Fruit fly (Drosophila melanogaster) whole organism, embryonic: Measurements from ENCODE around the gene RhoGAP19D.

Experiments used
- Antp ChIP-seq: fragments of 200-800 bp; sonication (Bioruptor generic); optimal IDR thresholded peaks from 3 replicates; lab custom pipeline; 2016; ENCODE audit warnings: missing biosample characterization, missing genetic modification characterization
- Atf3 ChIP-seq: fragments of 200-800 bp; sonication (Bioruptor generic); optimal IDR thresholded peaks from 3 replicates; lab custom pipeline; 2016; ENCODE audit warnings: missing biosample characterization, missing genetic modification characterization
- CG10147 ChIP-seq: fragments of 200-800 bp; sonication (Bioruptor generic); optimal IDR thresholded peaks from 2 replicates; lab custom pipeline; 2019; ENCODE audit warnings: missing biosample characterization, mild to moderate bottlenecking, missing genetic modification characterization, moderate library complexity
- CG10543 ChIP-seq: fragments of 200-800 bp; sonication (Bioruptor generic); optimal IDR thresholded peaks from 3 replicates; lab custom pipeline; 2017; ENCODE audit warnings: missing biosample characterization, mild to moderate bottlenecking, missing genetic modification characterization, moderate library complexity
- CG10959 ChIP-seq: fragments of 200-800 bp; sonication (Bioruptor generic); IDR thresholded peaks from 2 replicates; pipeline ENCODE4 v1.3.6; 2022; ENCODE audit warnings: missing biosample characterization, missing genetic modification characterization
- CG12219 ChIP-seq: fragments of 200-800 bp; sonication (Bioruptor generic); optimal IDR thresholded peaks from 3 replicates; lab custom pipeline; 2018; ENCODE audit warnings: missing biosample characterization, mild to moderate bottlenecking, missing genetic modification characterization
- CG12744 ChIP-seq: fragments of 200-800 bp; sonication (Bioruptor generic); optimal IDR thresholded peaks from 2 replicates; lab custom pipeline; 2016; ENCODE audit warnings: missing biosample characterization, missing genetic modification characterization
- CG12769 ChIP-seq: fragments of 200-800 bp; sonication (Bioruptor generic); optimal IDR thresholded peaks from 2 replicates; lab custom pipeline; 2019; ENCODE audit warnings: missing biosample characterization, mild to moderate bottlenecking, missing genetic modification characterization, moderate library complexity
- CG13775 ChIP-seq: fragments of 200-800 bp; sonication (Bioruptor generic); optimal IDR thresholded peaks from 3 replicates; lab custom pipeline; 2017; ENCODE audit warnings: missing biosample characterization, mild to moderate bottlenecking, missing genetic modification characterization
- CG1603 ChIP-seq: fragments of 200-800 bp; sonication (Bioruptor generic); optimal IDR thresholded peaks from 2 replicates; lab custom pipeline; 2019; ENCODE audit warnings: missing biosample characterization, mild to moderate bottlenecking, missing genetic modification characterization, moderate library complexity
- CG1647 ChIP-seq: fragments of 200-800 bp; sonication (Bioruptor generic); optimal IDR thresholded peaks from 3 replicates; lab custom pipeline; 2016; ENCODE audit warnings: missing biosample characterization, missing genetic modification characterization
- CG17361 ChIP-seq: fragments of 200-800 bp; sonication (Bioruptor generic); IDR thresholded peaks from 3 replicates; pipeline ENCODE4 v1.3.6; 2022; ENCODE audit warnings: missing biosample characterization, missing genetic modification characterization
- CG2202 ChIP-seq: fragments of 200-800 bp; sonication (Bioruptor generic); optimal IDR thresholded peaks from 2 replicates; lab custom pipeline; 2018; ENCODE audit warnings: missing biosample characterization, mild to moderate bottlenecking, missing genetic modification characterization
- CG2712 ChIP-seq: fragments of 200-800 bp; optimal IDR thresholded peaks from 3 replicates; lab custom pipeline; 2019; ENCODE audit warnings: missing biosample characterization, mild to moderate bottlenecking, missing genetic modification characterization, moderate library complexity
- CG31365 ChIP-seq: fragments of 200-800 bp; sonication (Bioruptor generic); optimal IDR thresholded peaks from 2 replicates; lab custom pipeline; 2018; ENCODE audit warnings: missing biosample characterization, mild to moderate bottlenecking, missing genetic modification characterization
- CG3995 ChIP-seq: fragments of 200-800 bp; sonication (Bioruptor generic); optimal IDR thresholded peaks from 3 replicates; lab custom pipeline; 2016; ENCODE audit warnings: missing biosample characterization, missing genetic modification characterization
- CG4282 ChIP-seq: fragments of 200-800 bp; sonication (Bioruptor generic); optimal IDR thresholded peaks from 2 replicates; lab custom pipeline; 2016; ENCODE audit warnings: missing biosample characterization, missing genetic modification characterization
- CG4328 ChIP-seq: fragments of 200-800 bp; sonication (Bioruptor generic); optimal IDR thresholded peaks from 3 replicates; lab custom pipeline; 2017; ENCODE audit warnings: missing biosample characterization, missing genetic modification reagents, missing genetic modification characterization
- CG4360 ChIP-seq: fragments of 200-800 bp; sonication (Bioruptor generic); IDR thresholded peaks from 2 replicates; pipeline ENCODE4 v1.3.6; 2022; ENCODE audit warnings: missing biosample characterization, missing genetic modification characterization
- CG5180 ChIP-seq: fragments of 200-800 bp; sonication (Bioruptor generic); optimal IDR thresholded peaks from 3 replicates; lab custom pipeline; 2017; ENCODE audit warnings: missing biosample characterization, missing genetic modification characterization, mild to moderate bottlenecking, moderate library complexity, missing genetic modification reagents
- CG6683 ChIP-seq: fragments of 200-800 bp; sonication (Bioruptor generic); optimal IDR thresholded peaks from 2 replicates; lab custom pipeline; 2017; ENCODE audit warnings: missing biosample characterization, mild to moderate bottlenecking, missing genetic modification characterization, missing genetic modification reagents
- CG7987 ChIP-seq: fragments of 200-800 bp; sonication (Bioruptor generic); optimal IDR thresholded peaks from 2 replicates; lab custom pipeline; 2018; ENCODE audit warnings: missing biosample characterization, mild to moderate bottlenecking, missing genetic modification characterization, moderate library complexity
- CG8281 ChIP-seq: fragments of 200-800 bp; sonication (Bioruptor generic); optimal IDR thresholded peaks from 2 replicates; lab custom pipeline; 2018; ENCODE audit warnings: missing biosample characterization, mild to moderate bottlenecking, missing genetic modification characterization, moderate library complexity
- CG9876 ChIP-seq: fragments of 200-800 bp; sonication (Bioruptor generic); optimal IDR thresholded peaks from 2 replicates; lab custom pipeline; 2016; ENCODE audit warnings: missing biosample characterization, missing genetic modification characterization
- CHES-1-like ChIP-seq: fragments of 200-800 bp; sonication (Bioruptor generic); optimal IDR thresholded peaks from 2 replicates; lab custom pipeline; 2016; ENCODE audit warnings: missing biosample characterization, missing genetic modification characterization
- Hmx ChIP-seq: fragments of 200-800 bp; sonication (Bioruptor generic); optimal IDR thresholded peaks from 2 replicates; lab custom pipeline; 2016; ENCODE audit warnings: missing biosample characterization, missing genetic modification characterization
- Hr39 ChIP-seq: fragments of >200 bp; optimal IDR thresholded peaks from 2 replicates; lab custom pipeline; 2017
- NC2α ChIP-seq: fragments of 200-800 bp; sonication (Bioruptor generic); optimal IDR thresholded peaks from 2 replicates; lab custom pipeline; 2016; ENCODE audit warnings: missing biosample characterization, missing genetic modification characterization
- Sry-β ChIP-seq: fragments of 200-800 bp; sonication (Bioruptor generic); optimal IDR thresholded peaks from 2 replicates; lab custom pipeline; 2018; ENCODE audit warnings: missing biosample characterization, mild to moderate bottlenecking, missing genetic modification characterization, moderate library complexity
- Stat92E ChIP-seq, 3 experiments: fragments of >200 bp in 2 of 3; fragments of 200-800 bp in 1 of 3; sonication (Bioruptor generic) in 1 of 3; optimal IDR thresholded peaks; 2 replicates each; lab custom pipeline; 2017 to 2019; ENCODE audit warnings: missing biosample characterization in 3 of 3, missing genetic modification characterization in 3 of 3, mild to moderate bottlenecking in 1 of 3, moderate library complexity in 1 of 3
- ab ChIP-seq: fragments of 200-800 bp; sonication (Bioruptor generic); optimal IDR thresholded peaks from 2 replicates; lab custom pipeline; 2016; ENCODE audit warnings: missing biosample characterization, missing genetic modification characterization
- bab2 ChIP-seq: fragments of 200-800 bp; sonication (Bioruptor generic); optimal IDR thresholded peaks from 2 replicates; lab custom pipeline; 2016; ENCODE audit warnings: missing biosample characterization, missing genetic modification characterization
- bbx ChIP-seq: fragments of 200-800 bp; sonication (Bioruptor generic); IDR thresholded peaks from 2 replicates; pipeline ENCODE4 v1.3.6; 2022; ENCODE audit warnings: missing biosample characterization, missing genetic modification characterization; ENCODE audit not compliant: partially characterized antibody
- caup ChIP-seq: fragments of 200-800 bp; sonication (Bioruptor generic); optimal IDR thresholded peaks from 3 replicates; lab custom pipeline; 2017; ENCODE audit warnings: missing biosample characterization, mild to moderate bottlenecking, missing genetic modification characterization, moderate library complexity; ENCODE audit not compliant: severe bottlenecking
- dmrt11E ChIP-seq: fragments of 200-800 bp; sonication (Bioruptor generic); optimal IDR thresholded peaks from 3 replicates; lab custom pipeline; 2018; ENCODE audit warnings: missing biosample characterization, mild to moderate bottlenecking, missing genetic modification characterization, moderate library complexity
- dysf ChIP-seq: fragments of 200-800 bp; sonication (Bioruptor generic); IDR thresholded peaks from 3 replicates; pipeline ENCODE4 v1.3.6; 2022; ENCODE audit warnings: missing biosample characterization, missing genetic modification characterization
- fd96Cb ChIP-seq: fragments of 200-800 bp; sonication (Bioruptor generic); optimal IDR thresholded peaks from 2 replicates; lab custom pipeline; 2018; ENCODE audit warnings: missing biosample characterization, mild to moderate bottlenecking, missing genetic modification characterization, moderate library complexity
- fru ChIP-seq: fragments of >200 bp; optimal IDR thresholded peaks from 2 replicates; lab custom pipeline; 2017
- jigr1 ChIP-seq: fragments of 200-800 bp; sonication (Bioruptor generic); IDR thresholded peaks from 3 replicates; pipeline ENCODE4 v1.3.6; 2022; ENCODE audit warnings: missing biosample characterization, missing genetic modification characterization
- kah ChIP-seq: fragments of 200-800 bp; sonication (Bioruptor generic); optimal IDR thresholded peaks from 2 replicates; lab custom pipeline; 2018; ENCODE audit warnings: missing biosample characterization, mild to moderate bottlenecking, missing genetic modification characterization
- luna ChIP-seq: fragments of 200-800 bp; sonication (Bioruptor generic); optimal IDR thresholded peaks from 2 replicates; lab custom pipeline; 2016; ENCODE audit warnings: missing biosample characterization, missing genetic modification characterization
- mirr ChIP-seq: fragments of 200-800 bp; sonication (Bioruptor generic); optimal IDR thresholded peaks from 3 replicates; lab custom pipeline; 2018; ENCODE audit warnings: missing biosample characterization, mild to moderate bottlenecking, missing genetic modification characterization
- nerfin-2 ChIP-seq: fragments of 200-800 bp; sonication (Bioruptor generic); IDR thresholded peaks from 2 replicates; pipeline ENCODE4 v1.3.6; 2022; ENCODE audit warnings: missing biosample characterization, missing genetic modification characterization; ENCODE audit not compliant: partially characterized antibody
- row ChIP-seq: fragments of 200-800 bp; sonication (Bioruptor generic); IDR thresholded peaks from 3 replicates; pipeline ENCODE4 v1.3.6; 2022; ENCODE audit warnings: missing biosample characterization, missing genetic modification characterization
- slou ChIP-seq: fragments of 200-800 bp; sonication (Bioruptor generic); optimal IDR thresholded peaks from 3 replicates; lab custom pipeline; 2016; ENCODE audit warnings: missing biosample characterization, missing genetic modification characterization
- sqz ChIP-seq: fragments of 200-800 bp; sonication (Bioruptor generic); optimal IDR thresholded peaks from 3 replicates; lab custom pipeline; 2018; ENCODE audit warnings: missing biosample characterization, mild to moderate bottlenecking, missing genetic modification characterization
- wdn ChIP-seq: fragments of 200-800 bp; sonication (Bioruptor generic); IDR thresholded peaks from 2 replicates; pipeline ENCODE4 v1.3.6; 2022; ENCODE audit warnings: missing biosample characterization, missing genetic modification characterization
- z ChIP-seq: fragments of 200-800 bp; sonication (Bioruptor generic); IDR thresholded peaks from 3 replicates; pipeline ENCODE4 v1.3.6; 2022; ENCODE audit warnings: missing biosample characterization, missing genetic modification characterization
- zfh2 ChIP-seq: fragments of 200-800 bp; sonication (Bioruptor generic); optimal IDR thresholded peaks from 2 replicates; lab custom pipeline; 2016; ENCODE audit warnings: missing biosample characterization, missing genetic modification characterization

The RhoGAP19D gene

DNA sequence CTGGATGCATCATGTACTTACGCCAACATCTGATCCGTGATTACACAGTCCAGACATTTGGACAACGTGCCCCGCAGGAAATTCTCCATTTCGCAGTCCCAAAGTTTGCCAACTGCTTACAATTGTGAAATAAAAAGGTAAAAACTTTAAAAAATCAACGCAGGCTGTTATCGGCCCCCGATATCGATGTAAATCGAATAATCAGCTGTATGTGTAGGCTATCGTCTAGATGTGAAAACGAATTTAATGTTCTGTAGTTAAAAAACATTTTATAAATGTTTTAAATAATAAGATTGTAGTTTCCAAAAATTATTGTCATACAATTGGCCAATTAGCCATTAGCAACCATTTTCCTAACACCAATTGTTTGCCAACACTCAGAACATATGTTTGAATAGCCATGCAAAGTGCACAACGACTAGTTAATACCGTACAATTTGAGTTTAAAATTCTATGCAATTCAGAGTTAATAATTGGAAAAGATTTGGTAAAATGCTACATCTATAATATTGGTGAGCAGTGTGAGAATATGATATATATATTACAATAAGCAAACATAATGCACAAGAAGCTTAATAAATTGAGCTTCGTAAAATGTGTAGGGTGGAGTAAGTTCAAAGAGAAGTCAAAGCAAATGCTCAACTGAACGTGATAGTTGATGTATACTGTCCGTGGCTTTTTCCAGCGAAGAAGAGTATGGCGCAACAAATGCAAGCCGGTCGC lies 80.9 kb downstream of the RhoGAP19D start, which contains the start of the genes CG11710 and mal (continued):
- TF ChIP-seq CG4328 (GFP tag; lab: Kevin White, UChicago), result no peak
- TF ChIP-seq Hmx (GFP tag; lab: Kevin White, UChicago), result peak; percentile 62
- peak; percentile 70 for TF ChIP-seq CG6683 (GFP tag; lab: Kevin White, UChicago)
- TF ChIP-seq CG12744 (GFP tag; lab: Kevin White, UChicago), result peak; percentile 48
- no peak for TF ChIP-seq CG9876 (GFP tag; lab: Kevin White, UChicago)
- TF ChIP-seq bab2 (GFP tag; lab: Kevin White, UChicago), result peak; percentile 85
- peak; percentile 91 for TF ChIP-seq dysf
- TF ChIP-seq Atf3, result no peak
- peak; percentile 50 for TF ChIP-seq Antp (GFP tag; lab: Kevin White, UChicago)
- no peak for TF ChIP-seq CG4282
- no peak for TF ChIP-seq Hr39 (lab: Kevin White, UChicago)
- TF ChIP-seq CG13775 (GFP tag; lab: Kevin White, UChicago), result peak; percentile 69
- TF ChIP-seq mirr (GFP tag; lab: Kevin White, UChicago), result peak; percentile 80
- TF ChIP-seq fru (lab: Kevin White, UChicago), result no peak
- peak; percentile 84 for TF ChIP-seq CG2712 (tag; lab: Kevin White, UChicago)
- peak; percentile 52; the same call in 1 of the 2 replicates for TF ChIP-seq wdn
- TF ChIP-seq slou (GFP tag; lab: Kevin White, UChicago), result peak; percentile 69
- TF ChIP-seq CG8281, result no peak
- no peak for TF ChIP-seq NC2α (GFP tag; lab: Kevin White, UChicago)
- no peak for TF ChIP-seq caup (GFP tag; lab: Kevin White, UChicago)
- peak; percentile 27 for TF ChIP-seq dmrt11E
- TF ChIP-seq CG4360 (GFP tag; lab: Robert Waterston, UW), result no peak
- no peak for TF ChIP-seq sqz (GFP tag; lab: Kevin White, UChicago)
- TF ChIP-seq kah, result peak; percentile 60
- peak; percentile 68 for TF ChIP-seq CG1603 (tag; lab: Kevin White, UChicago)
- TF ChIP-seq Stat92E (GFP tag; optimal IDR thresholded peaks at IDR 0.05; lab: Kevin White, UChicago), result peak in 1 of 3 experiments; percentile 81
- peak; percentile 66 for TF ChIP-seq CG3995 (GFP tag; lab: Kevin White, UChicago)
- peak; percentile 73 for TF ChIP-seq zfh2 (GFP tag; lab: Kevin White, UChicago)
- TF ChIP-seq CHES-1-like (GFP tag; lab: Kevin White, UChicago), result peak; percentile 29
- TF ChIP-seq bbx (GFP tag; lab: Robert Waterston, UW), result peak; percentile 56; the same call in 1 of the 2 replicates
- TF ChIP-seq Sry-β (GFP tag; lab: Kevin White, UChicago), result peak; percentile 25
- peak; percentile 59; the same call in 1 of the 3 replicates for TF ChIP-seq jigr1 (GFP tag; lab: Robert Waterston, UW)
- peak; percentile 82 for TF ChIP-seq CG10147
- TF ChIP-seq z, result no peak
- TF ChIP-seq row (GFP tag; lab: Robert Waterston, UW), result peak; percentile 95
- TF ChIP-seq CG1647 (GFP tag; lab: Kevin White, UChicago), result peak; percentile 70
- 0 out of 2 replicates have a peak, but pooled peaks have one; percentile 43 for TF ChIP-seq nerfin-2 (GFP tag; lab: Robert Waterston, UW)
- TF ChIP-seq CG12769 (tag; lab: Kevin White, UChicago), result no peak
- peak; percentile 71 for TF ChIP-seq CG31365 (tag; lab: Kevin White, UChicago)
- TF ChIP-seq CG17361 (GFP tag; lab: Robert Waterston, UW), result peak; percentile 93
- peak; percentile 47 for TF ChIP-seq CG7987 (GFP tag; lab: Kevin White, UChicago)
- peak; percentile 50; the same call in 1 of the 2 replicates for TF ChIP-seq CG10959
- peak; percentile 81 for TF ChIP-seq fd96Cb (tag; lab: Kevin White, UChicago)
- no peak for TF ChIP-seq CG12219
- TF ChIP-seq CG2202, result peak; percentile 36
- TF ChIP-seq CG10543 (GFP tag; lab: Kevin White, UChicago), result peak; percentile 62
- no peak for TF ChIP-seq ab (GFP tag; lab: Kevin White, UChicago)
- TF ChIP-seq CG5180, result no peak
- TF ChIP-seq luna, result peak; percentile 4
